Worm (Caenorhabditis elegans) whole organism, L1 larva: Measurements from ENCODE around the gene sma-9.

Experiments
- C16A3.4 ChIP-seq: fragments of 150-350 bp; optimal IDR thresholded peaks from 2 replicates; lab custom pipeline; 2014; ENCODE audit warnings: missing biosample characterization, missing genetic modification characterization
- C34B4.2 ChIP-seq: sonication (generic microtip); optimal IDR thresholded peaks from 2 replicates; lab custom pipeline; 2017; ENCODE audit warnings: mild to moderate bottlenecking, missing genetic modification characterization, missing compliant biosample characterization
- F16B12.6 ChIP-seq: fragments of 150-350 bp; optimal IDR thresholded peaks from 2 replicates; lab custom pipeline; 2014; ENCODE audit warnings: missing biosample characterization, missing genetic modification characterization
- Y116A8C.19 ChIP-seq: sonication (generic microtip); optimal IDR thresholded peaks from 2 replicates; lab custom pipeline; 2016; ENCODE audit warnings: missing compliant biosample characterization, missing genetic modification characterization, borderline replicate concordance
- aha-1 ChIP-seq: fragments of 150-350 bp; optimal IDR thresholded peaks from 2 replicates; lab custom pipeline; 2014; ENCODE audit warnings: missing biosample characterization, missing genetic modification characterization
- alr-1 ChIP-seq: fragments of 200-800 bp; sonication (Bioruptor generic); optimal IDR thresholded peaks from 2 replicates; lab custom pipeline; 2018; ENCODE audit warnings: borderline replicate concordance, mild to moderate bottlenecking, missing genetic modification characterization, missing compliant biosample characterization
- ama-1 ChIP-seq: fragments of 150-350 bp; optimal IDR thresholded peaks from 2 replicates; lab custom pipeline; 2014
- blmp-1 ChIP-seq: fragments of 150-350 bp; optimal IDR thresholded peaks from 2 replicates; lab custom pipeline; 2014; ENCODE audit warnings: missing biosample characterization, missing genetic modification characterization
- ceh-63 ChIP-seq: fragments of 200-800 bp; sonication (Bioruptor generic); optimal IDR thresholded peaks from 2 replicates; lab custom pipeline; 2018; ENCODE audit warnings: mild to moderate bottlenecking, missing genetic modification characterization, missing compliant biosample characterization
- ceh-8 ChIP-seq: fragments of 200-800 bp; sonication (Bioruptor generic); optimal IDR thresholded peaks from 2 replicates; lab custom pipeline; 2018; ENCODE audit warnings: mild to moderate bottlenecking, missing genetic modification characterization, moderate library complexity, missing compliant biosample characterization
- ceh-88 ChIP-seq: fragments of 200-800 bp; sonication (Bioruptor generic); IDR thresholded peaks from 2 replicates; pipeline ENCODE4 v1.3.6; 2022; ENCODE audit warnings: missing genetic modification characterization, missing compliant biosample characterization
- ces-1 ChIP-seq: fragments of 150-350 bp; optimal IDR thresholded peaks from 2 replicates; lab custom pipeline; 2014; ENCODE audit warnings: missing biosample characterization, missing genetic modification reagents, missing genetic modification characterization
- dpl-1 ChIP-seq, 3 experiments: fragments of 150-350 bp in 2 of 3; sonication (generic microtip) in 1 of 3; optimal IDR thresholded peaks; 2 replicates each; lab custom pipeline; 2014 to 2017; ENCODE audit warnings: missing biosample characterization in 3 of 3, missing genetic modification characterization in 3 of 3, missing genetic modification reagents in 3 of 3
- dsc-1 ChIP-seq: sonication (generic microtip); optimal IDR thresholded peaks from 2 replicates; lab custom pipeline; 2016; ENCODE audit warnings: mild to moderate bottlenecking, missing genetic modification characterization, missing compliant biosample characterization
- efl-1 ChIP-seq, 4 experiments: fragments of 150-350 bp; optimal IDR thresholded peaks in 3 of 4; peaks in 1 of 4; 1 replicate in 1 of 4; 2 replicates in 3 of 4; lab custom pipeline; 2014; ENCODE audit warnings: missing biosample characterization in 2 of 4, missing genetic modification characterization in 2 of 4, missing genetic modification reagents in 2 of 4
- efl-3 ChIP-seq: fragments of 200-800 bp; sonication (Bioruptor generic); optimal IDR thresholded peaks from 2 replicates; lab custom pipeline; 2018; ENCODE audit warnings: mild to moderate bottlenecking, missing genetic modification characterization, missing compliant biosample characterization
- egl-13 ChIP-seq: sonication (generic microtip); optimal IDR thresholded peaks from 2 replicates; lab custom pipeline; 2016; ENCODE audit warnings: missing genotype, missing genetic modification reagents, missing genetic modification characterization, missing compliant biosample characterization
- elt-2 ChIP-seq: sonication (generic microtip); optimal IDR thresholded peaks from 2 replicates; lab custom pipeline; 2016; ENCODE audit warnings: missing genetic modification characterization, mild to moderate bottlenecking, inconsistent platforms, missing compliant biosample characterization, missing genetic modification reagents
- fos-1 ChIP-seq: fragments of 150-350 bp; optimal IDR thresholded peaks from 2 replicates; lab custom pipeline; 2014; ENCODE audit warnings: missing biosample characterization, missing genetic modification characterization
- grh-1 ChIP-seq: fragments of 200-800 bp; sonication (Bioruptor generic); IDR thresholded peaks from 2 replicates; pipeline ENCODE4 v1.3.6; 2022; ENCODE audit warnings: missing genetic modification reagents, missing genetic modification characterization, missing compliant biosample characterization
- hlh-4 ChIP-seq: sonication (generic microtip); optimal IDR thresholded peaks from 2 replicates; lab custom pipeline; 2016; ENCODE audit warnings: mild to moderate bottlenecking, missing genetic modification characterization, missing compliant biosample characterization
- hpl-2 ChIP-seq: fragments of 150-350 bp; optimal IDR thresholded peaks from 2 replicates; lab custom pipeline; 2014; ENCODE audit warnings: missing biosample characterization, missing genetic modification reagents, missing genetic modification characterization
- irx-1 ChIP-seq: sonication (generic microtip); optimal IDR thresholded peaks from 2 replicates; lab custom pipeline; 2016; ENCODE audit warnings: missing genetic modification characterization, missing compliant biosample characterization
- isw-1 ChIP-seq: fragments of 200-800 bp; sonication (Bioruptor generic); IDR thresholded peaks from 2 replicates; pipeline ENCODE4 v1.3.6; 2022; ENCODE audit warnings: missing genetic modification characterization, missing compliant biosample characterization
- jun-1 ChIP-seq: fragments of 150-350 bp; optimal IDR thresholded peaks from 2 replicates; lab custom pipeline; 2014; ENCODE audit warnings: missing biosample characterization, missing genetic modification reagents, missing genetic modification characterization
- lin-15B ChIP-seq: fragments of 150-350 bp; sonication (generic microtip); optimal IDR thresholded peaks from 3 replicates; lab custom pipeline; 2014; ENCODE audit warnings: missing biosample characterization, missing genetic modification characterization
- lin-35 ChIP-seq, 2 experiments: fragments of 150-350 bp; optimal IDR thresholded peaks; 2 replicates each; lab custom pipeline; 2014; ENCODE audit warnings: missing biosample characterization in 2 of 2, missing genetic modification characterization in 2 of 2, missing genetic modification reagents in 2 of 2
- mab-9 ChIP-seq: fragments of 200-800 bp; sonication (Bioruptor generic); IDR thresholded peaks from 2 replicates; pipeline ENCODE4 v1.3.6; 2022; ENCODE audit warnings: missing genetic modification reagents, missing genetic modification characterization, missing compliant biosample characterization
- mef-2 ChIP-seq: fragments of 150-350 bp; optimal IDR thresholded peaks from 2 replicates; lab custom pipeline; 2014; ENCODE audit warnings: missing biosample characterization, missing genetic modification characterization
- mep-1 ChIP-seq: fragments of 150-350 bp; optimal IDR thresholded peaks from 2 replicates; lab custom pipeline; 2014; ENCODE audit warnings: missing biosample characterization, missing genetic modification characterization
- nhr-12 ChIP-seq: sonication (generic microtip); optimal IDR thresholded peaks from 2 replicates; lab custom pipeline; 2017; ENCODE audit warnings: missing biosample characterization, missing genetic modification characterization
- nhr-28 ChIP-seq: fragments of 150-350 bp; optimal IDR thresholded peaks from 2 replicates; lab custom pipeline; 2014; ENCODE audit warnings: missing biosample characterization, missing genetic modification characterization
- nhr-76 ChIP-seq: sonication (generic microtip); optimal IDR thresholded peaks from 2 replicates; lab custom pipeline; 2017; ENCODE audit warnings: missing biosample characterization, missing genetic modification characterization
- pag-3 ChIP-seq: sonication (generic microtip); optimal IDR thresholded peaks from 2 replicates; lab custom pipeline; 2017; ENCODE audit warnings: missing genetic modification characterization, mild to moderate bottlenecking, missing compliant biosample characterization, antibody characterized with exemption, borderline replicate concordance; ENCODE audit not compliant: insufficient read depth
- rnt-1 ChIP-seq: sonication (generic microtip); optimal IDR thresholded peaks from 2 replicates; lab custom pipeline; 2016; ENCODE audit warnings: mild to moderate bottlenecking, missing genetic modification characterization, moderate library complexity, missing compliant biosample characterization
- snu-23 ChIP-seq: sonication (generic microtip); optimal IDR thresholded peaks from 2 replicates; lab custom pipeline; 2016; ENCODE audit warnings: missing genetic modification characterization, missing compliant biosample characterization
- sptf-1 ChIP-seq: fragments of 150-350 bp; optimal IDR thresholded peaks from 2 replicates; lab custom pipeline; 2014; ENCODE audit warnings: missing biosample characterization, missing genetic modification characterization
- swsn-7 ChIP-seq: sonication (generic microtip); optimal IDR thresholded peaks from 2 replicates; lab custom pipeline; 2016; ENCODE audit warnings: missing genetic modification characterization, missing compliant biosample characterization
- tbx-2 ChIP-seq: sonication (generic microtip); optimal IDR thresholded peaks from 2 replicates; lab custom pipeline; 2016; ENCODE audit warnings: missing genetic modification characterization, missing compliant biosample characterization
- tlp-1 ChIP-seq: fragments of 150-350 bp; optimal IDR thresholded peaks from 2 replicates; lab custom pipeline; 2014; ENCODE audit warnings: missing biosample characterization, missing genetic modification characterization
- unc-130 ChIP-seq: fragments of 150-350 bp; optimal IDR thresholded peaks from 2 replicates; lab custom pipeline; 2017; ENCODE audit warnings: missing biosample characterization, missing genetic modification characterization, inconsistent platforms
- unc-30 ChIP-seq: sonication (generic microtip); optimal IDR thresholded peaks from 2 replicates; lab custom pipeline; 2017; ENCODE audit warnings: missing biosample characterization, missing genetic modification characterization
- vab-15 ChIP-seq: sonication (generic microtip); optimal IDR thresholded peaks from 2 replicates; lab custom pipeline; 2017; ENCODE audit warnings: missing genotype, mild to moderate bottlenecking, missing genetic modification characterization, missing compliant biosample characterization
- zag-1 ChIP-seq: fragments of 150-350 bp; optimal IDR thresholded peaks from 2 replicates; lab custom pipeline; 2014; ENCODE audit warnings: missing biosample characterization, missing genetic modification characterization
- zip-4 ChIP-seq: fragments of 200-800 bp; sonication (Bioruptor generic); optimal IDR thresholded peaks from 2 replicates; lab custom pipeline; 2018; ENCODE audit warnings: mild to moderate bottlenecking, missing genetic modification characterization, moderate library complexity, missing compliant biosample characterization
- ztf-11 ChIP-seq, 2 experiments: sonication (generic microtip); optimal IDR thresholded peaks; 2 replicates each; lab custom pipeline; 2016 to 2017; ENCODE audit warnings: missing genetic modification characterization in 2 of 2, missing biosample characterization in 1 of 2, missing compliant biosample characterization in 1 of 2

The sma-9 gene

DNA sequence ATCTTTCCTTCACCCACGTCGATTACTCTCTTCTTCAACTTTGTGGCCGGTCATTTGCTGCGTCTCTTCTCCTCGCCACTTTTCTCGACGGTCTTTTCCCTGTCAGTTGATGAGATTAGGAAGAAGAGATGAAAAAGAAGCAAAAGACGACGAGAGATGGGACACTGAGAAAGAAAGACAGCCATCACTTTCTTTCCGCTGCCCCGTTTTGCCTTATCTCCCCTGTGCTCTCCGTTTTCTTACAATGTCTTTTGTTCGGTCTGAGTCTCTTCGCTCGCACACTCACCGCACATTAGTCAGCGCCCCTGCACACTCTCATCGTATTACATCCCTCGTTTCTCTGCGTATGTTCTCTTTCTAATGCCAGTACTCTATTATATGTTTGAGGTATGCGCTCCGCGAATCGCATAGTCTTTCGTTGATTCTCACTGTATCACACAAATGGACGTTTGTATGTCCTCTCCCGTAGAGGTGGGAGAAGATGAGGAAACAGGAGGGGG lies 2.9 kb upstream of the sma-9 start (continued):
- TF ChIP-seq nhr-28 (tag; lab: Kevin White, UChicago) = no peak
- no peak for TF ChIP-seq vab-15 (tag; lab: Kevin White, UChicago)
- peak; percentile 67 for TF ChIP-seq aha-1 (tag; lab: Kevin White, UChicago)
- TF ChIP-seq unc-30 (tag; lab: Kevin White, UChicago) = no peak
- TF ChIP-seq mab-9 = peak; percentile 84
- no peak for TF ChIP-seq nhr-12 (tag; lab: Kevin White, UChicago)
- TF ChIP-seq dpl-1 (GFP tag; optimal IDR thresholded peaks at IDR 0.05; lab: Kevin White, UChicago) = peak; percentile 38 to 59 (median 56)
- peak; percentile 47; the same call in 1 of the 2 replicates for TF ChIP-seq ceh-88 (GFP tag; lab: Robert Waterston, UW)
- peak; percentile 63 for TF ChIP-seq zip-4 (GFP tag; lab: Kevin White, UChicago)
- TF ChIP-seq grh-1 (GFP tag; lab: Robert Waterston, UW) = peak; percentile 86
- peak; percentile 95 for TF ChIP-seq elt-2 (tag; lab: Kevin White, UChicago)
- no peak for TF ChIP-seq alr-1 (tag; lab: Kevin White, UChicago)
- peak; percentile 98 for TF ChIP-seq swsn-7
- TF ChIP-seq lin-35 (GFP tag; optimal IDR thresholded peaks at IDR 0.05; lab: Kevin White, UChicago) = peak; percentile 68 to 85
- TF ChIP-seq ama-1 = peak; percentile 35
- no peak for TF ChIP-seq pag-3
- no peak for TF ChIP-seq nhr-76
- peak; percentile 95 for TF ChIP-seq fos-1 (tag; lab: Kevin White, UChicago)
- TF ChIP-seq C16A3.4 (tag; lab: Kevin White, UChicago) = peak; percentile 86
- TF ChIP-seq efl-3 = no peak
- peak; percentile 95 for TF ChIP-seq zag-1 (tag; lab: Kevin White, UChicago)
- no peak for TF ChIP-seq ceh-63
- no peak for TF ChIP-seq C34B4.2 (tag; lab: Kevin White, UChicago)
- peak; percentile 84 for TF ChIP-seq isw-1
- TF ChIP-seq mef-2 (tag; lab: Kevin White, UChicago) = peak; percentile 91
- peak; percentile 64 for TF ChIP-seq hpl-2 (GFP tag; lab: Kevin White, UChicago)
- no peak for TF ChIP-seq lin-15B
- no peak for TF ChIP-seq sptf-1 (tag; lab: Kevin White, UChicago)
- TF ChIP-seq F16B12.6 = no peak
- TF ChIP-seq dsc-1 (tag; lab: Kevin White, UChicago) = peak; percentile 97
- peak; percentile 74 to 90 for TF ChIP-seq efl-1 (optimal IDR thresholded peaks at IDR 0.05; lab: Kevin White, UChicago)
- peak; percentile 28 to 95 for TF ChIP-seq efl-1 (GFP tag; optimal IDR thresholded peaks at IDR 0.05 in 1 of 2; lab: Kevin White, UChicago)
- peak; percentile 82 for TF ChIP-seq ces-1 (GFP tag; lab: Kevin White, UChicago)
- TF ChIP-seq unc-130 (tag; lab: Kevin White, UChicago) = peak; percentile 87
- peak; percentile 99 for TF ChIP-seq snu-23 (GFP tag; lab: Kevin White, UChicago)
- peak; percentile 87 for TF ChIP-seq ceh-8 (GFP tag; lab: Kevin White, UChicago)
- TF ChIP-seq Y116A8C.19 (tag; lab: Kevin White, UChicago) = peak; percentile 9
- TF ChIP-seq irx-1 (tag; lab: Kevin White, UChicago) = peak; percentile 96
- TF ChIP-seq mep-1 = peak; percentile 87
- peak; percentile 90 for TF ChIP-seq rnt-1 (tag; lab: Kevin White, UChicago)
- TF ChIP-seq tlp-1 (tag; lab: Kevin White, UChicago) = no peak
- TF ChIP-seq jun-1 = peak; percentile 95
- TF ChIP-seq ztf-11 (tag; optimal IDR thresholded peaks at IDR 0.05; lab: Kevin White, UChicago) = peak in 1 of 2 experiments; percentile 84
- peak; percentile 99 for TF ChIP-seq tbx-2 (tag; lab: Kevin White, UChicago)
- peak; percentile 96 for TF ChIP-seq blmp-1
- no peak for TF ChIP-seq hlh-4
- peak; percentile 94 for TF ChIP-seq egl-13 (tag; lab: Kevin White, UChicago)
